Fruit fly (Drosophila melanogaster) whole organism, wandering third instar larva: ENCODE data around the gene Tsr1.

Experiments
- Abd-B ChIP-seq: fragments of >200 bp; optimal IDR thresholded peaks from 2 replicates; lab custom pipeline; 2017; ENCODE audit warnings: missing biosample characterization, missing genetic modification characterization
- Dfd ChIP-seq: fragments of >200 bp; optimal IDR thresholded peaks from 2 replicates; lab custom pipeline; 2017; ENCODE audit warnings: missing biosample characterization, missing genetic modification characterization
- Hr78 ChIP-seq: fragments of >200 bp; optimal IDR thresholded peaks from 2 replicates; lab custom pipeline; 2017; ENCODE audit warnings: missing biosample characterization, missing genetic modification characterization
- OdsH ChIP-seq: fragments of 200-800 bp; sonication (Bioruptor generic); optimal IDR thresholded peaks from 2 replicates; lab custom pipeline; 2016; ENCODE audit warnings: missing biosample characterization, mild to moderate bottlenecking, missing genetic modification characterization
- Sp1 ChIP-seq: fragments of 200-800 bp; sonication (Bioruptor generic); optimal IDR thresholded peaks from 3 replicates; lab custom pipeline; 2019; ENCODE audit warnings: missing biosample characterization, mild to moderate bottlenecking, missing genetic modification characterization, moderate library complexity
- Vsx2 ChIP-seq: fragments of 200-300, 225-300 bp; sonication (Bioruptor generic); optimal IDR thresholded peaks from 2 replicates; lab custom pipeline; 2018; ENCODE audit warnings: missing biosample characterization, missing genetic modification characterization; ENCODE audit not compliant: partially characterized antibody
- br ChIP-seq: fragments of 200-800 bp; sonication (Bioruptor generic); optimal IDR thresholded peaks from 2 replicates; lab custom pipeline; 2016; ENCODE audit warnings: missing biosample characterization, missing genetic modification characterization
- h ChIP-seq: fragments of 200-800 bp; sonication (Bioruptor generic); optimal IDR thresholded peaks from 3 replicates; lab custom pipeline; 2016; ENCODE audit warnings: missing biosample characterization, mild to moderate bottlenecking, missing genetic modification characterization
- jim ChIP-seq: fragments of 175-275, 200-325 bp; sonication (Bioruptor generic); optimal IDR thresholded peaks from 2 replicates; lab custom pipeline; 2016; ENCODE audit warnings: missing biosample characterization, mild to moderate bottlenecking, missing genetic modification characterization
- psq ChIP-seq: fragments of 200-800 bp; sonication (Bioruptor generic); optimal IDR thresholded peaks from 3 replicates; lab custom pipeline; 2017; ENCODE audit warnings: missing biosample characterization, mild to moderate bottlenecking, missing genetic modification characterization, moderate library complexity
- tai ChIP-seq: sonication (Bioruptor generic); optimal IDR thresholded peaks from 2 replicates; lab custom pipeline; 2016; ENCODE audit warnings: missing biosample characterization, missing genetic modification characterization
- usp ChIP-seq: fragments of >200 bp; optimal IDR thresholded peaks from 2 replicates; lab custom pipeline; 2017; ENCODE audit warnings: missing biosample characterization, missing genetic modification characterization
- woc ChIP-seq: sonication (Bioruptor generic); optimal IDR thresholded peaks from 2 replicates; lab custom pipeline; 2016; ENCODE audit warnings: missing biosample characterization, mild to moderate bottlenecking, missing genetic modification characterization

DNA sequence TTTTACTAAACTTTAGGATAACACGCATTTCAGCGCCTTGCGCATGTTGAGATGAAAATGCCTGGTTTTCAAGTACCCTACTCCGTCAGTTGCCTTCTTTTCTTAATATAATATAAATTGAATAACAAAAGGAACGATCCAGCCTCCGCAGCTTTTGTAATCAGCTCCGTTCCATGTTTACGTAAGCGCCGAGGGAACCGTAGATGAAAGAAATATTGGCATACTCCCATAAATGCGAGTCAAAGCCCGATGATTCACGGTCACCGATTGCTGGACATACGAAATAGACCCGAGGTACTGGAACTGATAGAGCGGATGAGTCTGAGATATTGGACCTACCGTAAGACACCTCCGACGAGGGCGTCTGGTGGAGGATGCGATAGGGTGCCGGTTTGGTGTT is 7.6 kb downstream of the Tsr1 start:
- TF ChIP-seq Vsx2 (GFP tag; lab: Kevin White, UChicago), result no peak
- no peak for TF ChIP-seq usp (GFP tag; lab: Kevin White, UChicago)
- TF ChIP-seq woc, result no peak
- no peak for TF ChIP-seq jim (GFP tag; lab: Kevin White, UChicago)
- TF ChIP-seq OdsH, result no peak
- TF ChIP-seq Hr78 (GFP tag; lab: Kevin White, UChicago), result no peak
- no peak for TF ChIP-seq tai (GFP tag; lab: Kevin White, UChicago)
- TF ChIP-seq Sp1, result no peak
- TF ChIP-seq psq (GFP tag; lab: Kevin White, UChicago), result no peak
- TF ChIP-seq Dfd (GFP tag; lab: Kevin White, UChicago), result no peak
- no peak for TF ChIP-seq Abd-B (GFP tag; lab: Kevin White, UChicago)
- no peak for TF ChIP-seq h
- no peak for TF ChIP-seq br (GFP tag; lab: Kevin White, UChicago)
